Fruit fly (Drosophila melanogaster) whole organism, adult: Measurements from ENCODE around the gene CG31468.
A peak's percentile ranks its signal among the peaks of the same experiment; 100 is the strongest.

Source experiments
- CG11617 ChIP-seq: fragments of 200-800 bp; sonication (Bioruptor generic); optimal IDR thresholded peaks from 2 replicates; lab custom pipeline; 2017; ENCODE audit warnings: mild to moderate bottlenecking, missing biosample characterization, missing genetic modification reagents, missing genetic modification characterization
- CG12768 ChIP-seq: fragments of 200-800 bp; sonication (Bioruptor generic); optimal IDR thresholded peaks from 2 replicates; lab custom pipeline; 2017; ENCODE audit warnings: missing biosample characterization, missing genetic modification characterization, mild to moderate bottlenecking, moderate library complexity, missing genetic modification reagents
- CG14711 ChIP-seq: fragments of 200-800 bp; sonication (Bioruptor generic); optimal IDR thresholded peaks from 2 replicates; lab custom pipeline; 2018; ENCODE audit warnings: missing biosample characterization, mild to moderate bottlenecking, missing genetic modification characterization, moderate library complexity
- CG1620 ChIP-seq: fragments of 200-800 bp; sonication (Bioruptor generic); optimal IDR thresholded peaks from 2 replicates; lab custom pipeline; 2016; ENCODE audit warnings: missing biosample characterization, missing genetic modification characterization
- CG33017 ChIP-seq: fragments of 200-800 bp; sonication (Bioruptor generic); optimal IDR thresholded peaks from 2 replicates; lab custom pipeline; 2018; ENCODE audit warnings: missing biosample characterization, mild to moderate bottlenecking, missing genetic modification characterization, moderate library complexity
- CG5204 ChIP-seq: fragments of 200-800 bp; sonication (Bioruptor generic); optimal IDR thresholded peaks from 2 replicates; lab custom pipeline; 2016; ENCODE audit warnings: missing biosample characterization, missing genetic modification characterization
- CG7045 ChIP-seq: fragments of 200-800 bp; sonication (Bioruptor generic); optimal IDR thresholded peaks from 2 replicates; lab custom pipeline; 2017; ENCODE audit warnings: missing biosample characterization, mild to moderate bottlenecking, missing genetic modification characterization
- CG7101 ChIP-seq: fragments of 200-800 bp; sonication (Bioruptor generic); optimal IDR thresholded peaks from 2 replicates; lab custom pipeline; 2018; ENCODE audit warnings: missing biosample characterization, mild to moderate bottlenecking, missing genetic modification characterization, moderate library complexity
- Clk ChIP-seq: fragments of 200-800 bp; sonication (Bioruptor generic); optimal IDR thresholded peaks from 2 replicates; lab custom pipeline; 2017; ENCODE audit warnings: missing biosample characterization, missing genetic modification characterization
- Crg-1 ChIP-seq: fragments of 200-800 bp; sonication (Bioruptor generic); optimal IDR thresholded peaks from 2 replicates; lab custom pipeline; 2016; ENCODE audit warnings: missing biosample characterization, missing genetic modification characterization
- Hr96 ChIP-seq: fragments of 200-800 bp; sonication (Bioruptor generic); optimal IDR thresholded peaks from 2 replicates; lab custom pipeline; 2016; ENCODE audit warnings: missing biosample characterization, missing genetic modification characterization
- Mnt ChIP-seq: fragments of 200-800 bp; sonication (Bioruptor generic); optimal IDR thresholded peaks from 2 replicates; lab custom pipeline; 2016; ENCODE audit warnings: missing biosample characterization, mild to moderate bottlenecking, missing genetic modification characterization
- bab1 ChIP-seq: fragments of 200-800 bp; sonication (Bioruptor generic); optimal IDR thresholded peaks from 3 replicates; lab custom pipeline; 2019; ENCODE audit warnings: missing biosample characterization, mild to moderate bottlenecking, missing genetic modification characterization, moderate library complexity
- cic ChIP-seq: fragments of 200-800 bp; sonication (Bioruptor generic); optimal IDR thresholded peaks from 2 replicates; lab custom pipeline; 2017; ENCODE audit warnings: missing biosample characterization, mild to moderate bottlenecking, missing genetic modification characterization, moderate library complexity
- cnc ChIP-seq, 2 experiments: fragments of >200 bp; optimal IDR thresholded peaks; 2 replicates each; lab custom pipeline; 2017
- kay ChIP-seq: fragments of 200-800 bp; sonication (Bioruptor generic); peaks from one replicate; lab custom pipeline; 2016; ENCODE audit warnings: missing biosample characterization, missing genetic modification characterization, borderline replicate concordance
- ovo ChIP-seq: fragments of 200-800 bp; sonication (Bioruptor generic); optimal IDR thresholded peaks from 2 replicates; lab custom pipeline; 2016; ENCODE audit warnings: missing biosample characterization, missing genetic modification characterization
- pad ChIP-seq: fragments of 200-800 bp; sonication (Bioruptor generic); optimal IDR thresholded peaks from 3 replicates; lab custom pipeline; 2017; ENCODE audit warnings: missing biosample characterization, missing genetic modification characterization, mild to moderate bottlenecking, moderate library complexity, missing genetic modification reagents
- tj ChIP-seq: fragments of 200-800 bp; sonication (Bioruptor generic); optimal IDR thresholded peaks from 3 replicates; lab custom pipeline; 2017; ENCODE audit warnings: missing biosample characterization, mild to moderate bottlenecking, missing genetic modification characterization, moderate library complexity
- toe ChIP-seq: fragments of 200-800 bp; sonication (Bioruptor generic); optimal IDR thresholded peaks from 2 replicates; lab custom pipeline; 2016; ENCODE audit warnings: missing biosample characterization, missing genetic modification characterization

CG31468 gene

DNA sequence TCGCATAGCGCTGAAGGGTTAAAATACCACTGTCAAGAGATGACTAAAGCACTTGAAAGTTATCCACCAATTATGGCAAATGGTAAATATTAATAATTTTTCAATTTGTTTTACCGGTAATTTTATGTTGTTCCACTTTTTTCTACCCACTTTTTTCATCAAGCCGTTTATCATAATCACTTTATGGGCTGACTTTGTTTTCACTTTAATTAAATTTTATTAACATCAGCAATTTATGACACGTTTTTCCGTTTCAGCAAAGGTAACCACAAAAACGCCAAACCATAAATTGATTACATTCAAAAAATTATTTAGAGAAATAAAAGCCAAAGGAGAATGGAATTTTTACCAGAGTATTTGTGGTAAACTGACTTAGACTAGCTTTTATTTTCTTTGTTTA lies 44.7 kb downstream of the CG31468 start:
- peak; percentile 50 for TF ChIP-seq kay
- TF ChIP-seq tj (GFP tag; lab: Kevin White, UChicago) = peak; percentile 94
- no peak for TF ChIP-seq CG14711

- TF ChIP-seq CG33017 (tag; lab: Kevin White, UChicago) (peak; percentile 66), CG1620 (peak; percentile 69), CG14711 (peak; percentile 64), cnc (optimal IDR thresholded peaks at IDR 0.05; lab: Kevin White, UChicago) (no peak), tj (GFP tag; lab: Kevin White, UChicago) (peak; percentile 24), CG7101 (tag; lab: Kevin White, UChicago) (peak; percentile 81), Hr96 (GFP tag; lab: Kevin White, UChicago) (peak; percentile 39), kay (no peak), Mnt (GFP tag; lab: Kevin White, UChicago) (peak; percentile 51), bab1 (no peak), pad (peak; percentile 57), CG7045 (GFP tag; lab: Kevin White, UChicago) (peak; percentile 84), Clk (GFP tag; lab: Kevin White, UChicago) (peak; percentile 74), toe (GFP tag; lab: Kevin White, UChicago) (no peak), CG5204 (GFP tag; lab: Kevin White, UChicago) (peak; percentile 30), ovo (GFP tag; lab: Kevin White, UChicago) (peak; percentile 71), cic (peak; percentile 57), CG11617 (GFP tag; lab: Kevin White, UChicago) (peak; percentile 74), Crg-1 (peak; percentile 74), CG12768 (peak; percentile 67)
Observed at dm6 chr3R:23652525-23653108, 47.5 kb downstream of the CG31468 start.

- TF ChIP-seq Crg-1 (no peak), tj (GFP tag; lab: Kevin White, UChicago) (no peak), Mnt (GFP tag; lab: Kevin White, UChicago) (no peak), CG12768 (no peak), CG7045 (GFP tag; lab: Kevin White, UChicago) (no peak), pad (no peak), kay (no peak)
Observed at dm6 chr3R:23649831-23650230, 50.3 kb downstream of the CG31468 start.
